Fruit fly (Drosophila melanogaster): ENCODE measurements around the gene CG42675.

CG42675 gene

DNA sequence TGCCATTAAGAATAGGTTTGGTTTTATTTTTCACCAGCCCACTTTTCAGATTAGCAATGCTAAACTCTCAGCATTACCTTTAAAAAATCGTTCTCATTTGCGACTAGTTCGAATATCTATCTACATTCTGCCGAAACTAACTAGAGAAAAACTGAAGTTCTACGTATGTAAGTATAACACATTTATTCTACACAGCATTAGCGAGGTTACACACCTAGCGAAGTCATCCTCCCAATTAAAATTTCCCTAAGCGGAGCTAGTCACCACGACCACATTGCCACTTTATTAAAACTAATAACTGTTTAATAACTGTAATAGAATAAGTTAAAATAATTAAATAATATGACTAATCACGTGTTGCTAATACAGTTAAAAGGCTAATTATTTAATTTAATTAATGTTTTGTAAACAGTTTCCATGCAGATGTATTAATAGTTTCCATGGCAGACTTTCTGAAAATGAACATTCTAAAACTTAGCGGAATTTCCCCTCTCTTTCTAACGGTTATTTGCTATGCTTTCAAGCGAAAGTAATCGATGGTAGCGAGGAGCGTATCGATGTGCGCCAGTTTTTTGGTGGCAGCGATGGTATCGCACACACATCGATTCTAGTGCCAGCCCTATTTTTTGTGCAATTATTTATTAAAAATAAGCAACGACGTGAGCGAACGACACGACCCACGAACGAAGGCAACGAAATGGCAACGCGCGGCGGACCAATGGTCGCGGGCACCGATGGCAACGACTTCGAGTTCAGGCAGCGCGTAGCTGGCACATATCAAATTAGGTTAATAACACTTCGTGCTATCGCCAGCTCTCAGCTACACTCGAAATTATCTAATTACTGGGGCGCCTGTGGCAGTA, 34.4 kb upstream of the CG42675 start, which contains the start of gene jagn (continued):
- TF ChIP-seq CHES-1-like (GFP tag; optimal IDR thresholded peaks at IDR 0.05) (peak; percentile 74), Opbp (GFP tag; IDR thresholded peaks at IDR 0.05; ENCODE audit: partially characterized antibody) (peak; percentile 100), az2 (GFP tag; optimal IDR thresholded peaks at IDR 0.05) (peak; percentile 51), Mad (GFP tag; optimal IDR thresholded peaks at IDR 0.05) (peak; percentile 41), aop (GFP tag; IDR thresholded peaks at IDR 0.05) (no peak), ci (GFP tag; IDR thresholded peaks at IDR 0.05) (peak; percentile 82), insv (GFP tag; optimal IDR thresholded peaks at IDR 0.05) (peak in 1 of 2 experiments; percentile 86), emc (GFP tag; optimal IDR thresholded peaks at IDR 0.05) (peak; percentile 24), jumu (GFP tag; optimal IDR thresholded peaks at IDR 0.05) (peak; percentile 50), CG3847 (GFP tag; IDR thresholded peaks at IDR 0.05) (peak; percentile 83), CG15269 (tag; optimal IDR thresholded peaks at IDR 0.05) (peak; percentile 38), CG14965 (GFP tag; optimal IDR thresholded peaks at IDR 0.05; ENCODE audit: borderline replicate concordance) (no peak), sqz (GFP tag; optimal IDR thresholded peaks at IDR 0.05) (no peak), HHEX (GFP tag; optimal IDR thresholded peaks at IDR 0.05) (peak; percentile 14), CG30020 (tag; optimal IDR thresholded peaks at IDR 0.05) (peak; percentile 41), CG2129 (GFP tag; IDR thresholded peaks at IDR 0.05; ENCODE audit: partially characterized antibody) (peak; percentile 98), PHDP (tag; optimal IDR thresholded peaks at IDR 0.05) (peak; percentile 60), Meics (GFP tag; optimal IDR thresholded peaks at IDR 0.05) (peak; percentile 52), zf30C (GFP tag; optimal IDR thresholded peaks at IDR 0.05) (no peak), TFAM (GFP tag; optimal IDR thresholded peaks at IDR 0.05) (no peak), MTF-1 (GFP tag; optimal IDR thresholded peaks at IDR 0.05; ENCODE audit: borderline replicate concordance) (peak; percentile 65), hb (GFP tag; IDR thresholded peaks at IDR 0.05; ENCODE audit: partially characterized antibody) (peak; percentile 100), lilli (GFP tag; optimal IDR thresholded peaks at IDR 0.05) (peak; percentile 82), CG13296 (GFP tag; optimal IDR thresholded peaks at IDR 0.05) (no peak), lab (GFP tag; optimal IDR thresholded peaks at IDR 0.05) (peak; percentile 63), pros (GFP tag; optimal IDR thresholded peaks at IDR 0.05) (no peak), stc (GFP tag; IDR thresholded peaks at IDR 0.05) (peak; percentile 40; the same call in 1 of the 2 replicates), tna (GFP tag; IDR thresholded peaks at IDR 0.05; ENCODE audit: partially characterized antibody) (peak; percentile 99), H2.0 (GFP tag; IDR thresholded peaks at IDR 0.05) (peak; percentile 73), CG9727 (GFP tag; optimal IDR thresholded peaks at IDR 0.05) (peak; percentile 75), Fer3 (tag; optimal IDR thresholded peaks at IDR 0.05) (peak; percentile 62), CG13123 (GFP tag; optimal IDR thresholded peaks at IDR 0.05) (no peak), br (optimal IDR thresholded peaks at IDR 0.05) (no peak), Mrtf (GFP tag; IDR thresholded peaks at IDR 0.05) (peak; percentile 68; the same call in 2 of the 3 replicates), sens (GFP tag) (peak; percentile 90), CG10654 (GFP tag; optimal IDR thresholded peaks at IDR 0.05) (no peak), tx (GFP tag; optimal IDR thresholded peaks at IDR 0.05) (peak; percentile 48), bsh (GFP tag; optimal IDR thresholded peaks at IDR 0.05) (peak in 1 of 2 experiments; percentile 37), Awh (GFP tag; IDR thresholded peaks at IDR 0.05) (0 out of 2 replicates have a peak, but pooled peaks have one; percentile 29), CG10543 (GFP tag; optimal IDR thresholded peaks at IDR 0.05) (no peak), CG10979 (tag; optimal IDR thresholded peaks at IDR 0.05) (peak; percentile 31), Pdp1 (GFP tag; optimal IDR thresholded peaks at IDR 0.05) (peak; percentile 52 to 76), wdn (GFP tag; IDR thresholded peaks at IDR 0.05) (no peak), crc (GFP tag; optimal IDR thresholded peaks at IDR 0.05) (peak; percentile 21), fd96Cb (tag; optimal IDR thresholded peaks at IDR 0.05) (no peak), Nf-YC (tag; optimal IDR thresholded peaks at IDR 0.05) (peak; percentile 50), CG6254 (GFP tag; optimal IDR thresholded peaks at IDR 0.05) (peak; percentile 12), nom (GFP tag; optimal IDR thresholded peaks at IDR 0.05) (no peak)
